Fruit fly (Drosophila melanogaster) whole organism, embryonic: ENCODE measurements around the gene Vps39.
A peak's percentile ranks its signal among the peaks of the same experiment; 100 is the strongest.

ENCODE experiments used
- CG12104 ChIP-seq: fragments of 200-800 bp; sonication (Bioruptor generic); optimal IDR thresholded peaks from 3 replicates; lab custom pipeline; 2016; ENCODE audit warnings: missing biosample characterization, missing genetic modification characterization
- CG12155 ChIP-seq: fragments of 200-800 bp; sonication (Bioruptor generic); optimal IDR thresholded peaks from 3 replicates; lab custom pipeline; 2016; ENCODE audit warnings: missing biosample characterization, missing genetic modification characterization
- CG12744 ChIP-seq: fragments of 200-800 bp; sonication (Bioruptor generic); optimal IDR thresholded peaks from 2 replicates; lab custom pipeline; 2016; ENCODE audit warnings: missing biosample characterization, missing genetic modification characterization
- CG12942 ChIP-seq: fragments of 200-800 bp; sonication (Bioruptor generic); optimal IDR thresholded peaks from 3 replicates; lab custom pipeline; 2016; ENCODE audit warnings: missing biosample characterization, missing genetic modification characterization
- CG14860 ChIP-seq: fragments of 200-800 bp; sonication (Bioruptor generic); IDR thresholded peaks from 3 replicates; pipeline ENCODE4 v1.3.6; 2022; ENCODE audit warnings: missing biosample characterization, missing genetic modification characterization; ENCODE audit not compliant: partially characterized antibody
- CG1529 ChIP-seq: fragments of 200-800 bp; sonication (Bioruptor generic); optimal IDR thresholded peaks from 3 replicates; lab custom pipeline; 2018; ENCODE audit warnings: missing biosample characterization, missing genetic modification characterization
- CG15479 ChIP-seq: fragments of 200-800 bp; sonication (Bioruptor generic); optimal IDR thresholded peaks from 3 replicates; lab custom pipeline; 2019; ENCODE audit warnings: missing biosample characterization, mild to moderate bottlenecking, missing genetic modification characterization, moderate library complexity
- CG16815 ChIP-seq: fragments of 200-800 bp; sonication (Bioruptor generic); optimal IDR thresholded peaks from 3 replicates; lab custom pipeline; 2017; ENCODE audit warnings: missing biosample characterization, mild to moderate bottlenecking, missing genetic modification characterization
- CG16863 ChIP-seq: fragments of 200-800 bp; sonication (Bioruptor generic); optimal IDR thresholded peaks from 3 replicates; lab custom pipeline; 2016; ENCODE audit warnings: missing biosample characterization, missing genetic modification characterization
- CG2889 ChIP-seq: fragments of 200-800 bp; sonication (Bioruptor generic); IDR thresholded peaks from 3 replicates; pipeline ENCODE4 v1.3.6; 2022; ENCODE audit warnings: missing biosample characterization, missing genetic modification characterization
- CG32532 ChIP-seq: fragments of 200-800 bp; sonication (Bioruptor generic); IDR thresholded peaks from 2 replicates; pipeline ENCODE4 v1.3.6; 2022; ENCODE audit warnings: missing biosample characterization, missing genetic modification characterization
- CG3281 ChIP-seq: fragments of 200-800 bp; sonication (Bioruptor generic); optimal IDR thresholded peaks from 3 replicates; lab custom pipeline; 2017; ENCODE audit warnings: missing biosample characterization, mild to moderate bottlenecking, missing genetic modification characterization
- CG3995 ChIP-seq: fragments of 200-800 bp; sonication (Bioruptor generic); optimal IDR thresholded peaks from 3 replicates; lab custom pipeline; 2016; ENCODE audit warnings: missing biosample characterization, missing genetic modification characterization
- CG4707 ChIP-seq: fragments of 200-800 bp; sonication (Bioruptor generic); optimal IDR thresholded peaks from 2 replicates; lab custom pipeline; 2018; ENCODE audit warnings: missing biosample characterization, mild to moderate bottlenecking, missing genetic modification characterization, moderate library complexity
- CG4730 ChIP-seq: fragments of 200-800 bp; sonication (Bioruptor generic); IDR thresholded peaks from 2 replicates; pipeline ENCODE4 v1.3.6; 2022; ENCODE audit warnings: missing biosample characterization, missing genetic modification characterization
- CG4820 ChIP-seq: fragments of 200-800 bp; sonication (Bioruptor generic); optimal IDR thresholded peaks from 3 replicates; lab custom pipeline; 2016; ENCODE audit warnings: missing biosample characterization, missing genetic modification characterization
- CG5953 ChIP-seq: fragments of 200-800 bp; sonication (Bioruptor generic); IDR thresholded peaks from 2 replicates; pipeline ENCODE4 v1.3.6; 2022; ENCODE audit warnings: missing biosample characterization, missing genetic modification characterization
- CG6854 ChIP-seq: fragments of 200-800 bp; sonication (Bioruptor generic); optimal IDR thresholded peaks from 3 replicates; lab custom pipeline; 2017; ENCODE audit warnings: missing biosample characterization, mild to moderate bottlenecking, missing genetic modification characterization
- CG8290 ChIP-seq, 3 experiments: fragments of 200-800 bp; sonication (Bioruptor generic); optimal IDR thresholded peaks; 2 replicates each; lab custom pipeline; 2016 to 2019; ENCODE audit warnings: missing biosample characterization in 3 of 3, missing genetic modification characterization in 3 of 3, mild to moderate bottlenecking in 2 of 3, moderate library complexity in 1 of 3
- CG9797 ChIP-seq: fragments of 200-800 bp; sonication (Bioruptor generic); optimal IDR thresholded peaks from 3 replicates; lab custom pipeline; 2018; ENCODE audit warnings: missing biosample characterization, mild to moderate bottlenecking, missing genetic modification characterization
- Dfd ChIP-seq, 2 experiments: fragments of >200 bp; optimal IDR thresholded peaks; 2 replicates each; lab custom pipeline; 2017; ENCODE audit warnings: missing biosample characterization in 2 of 2, missing genetic modification characterization in 2 of 2
- Doc2 ChIP-seq: fragments of 200-800 bp; sonication (Bioruptor generic); IDR thresholded peaks from 2 replicates; pipeline ENCODE4 v1.3.6; 2022; ENCODE audit warnings: missing biosample characterization, missing genetic modification characterization
- HLH3B ChIP-seq: fragments of 200-800 bp; sonication (Bioruptor generic); IDR thresholded peaks from 2 replicates; pipeline ENCODE4 v1.3.6; 2022; ENCODE audit warnings: missing biosample characterization, missing genetic modification characterization
- HLHmδ ChIP-seq: fragments of 200-800 bp; sonication (Bioruptor generic); optimal IDR thresholded peaks from 2 replicates; lab custom pipeline; 2018; ENCODE audit warnings: missing biosample characterization, mild to moderate bottlenecking, missing genetic modification characterization, moderate library complexity
- Mad ChIP-seq: fragments of 200-800 bp; sonication (Bioruptor generic); optimal IDR thresholded peaks from 2 replicates; lab custom pipeline; 2016; ENCODE audit warnings: missing biosample characterization, missing genetic modification characterization
- NC2α ChIP-seq: fragments of 200-800 bp; sonication (Bioruptor generic); optimal IDR thresholded peaks from 2 replicates; lab custom pipeline; 2016; ENCODE audit warnings: missing biosample characterization, missing genetic modification characterization
- Xbp1 ChIP-seq: fragments of 200-800 bp; sonication (Bioruptor generic); optimal IDR thresholded peaks from 3 replicates; lab custom pipeline; 2016; ENCODE audit warnings: missing biosample characterization, mild to moderate bottlenecking, missing genetic modification characterization
- YL-1 ChIP-seq: fragments of 200-800 bp; sonication (Bioruptor generic); optimal IDR thresholded peaks from 3 replicates; lab custom pipeline; 2017; ENCODE audit warnings: missing biosample characterization, mild to moderate bottlenecking, missing genetic modification characterization
- ab ChIP-seq: fragments of 200-800 bp; sonication (Bioruptor generic); optimal IDR thresholded peaks from 2 replicates; lab custom pipeline; 2016; ENCODE audit warnings: missing biosample characterization, missing genetic modification characterization
- amos ChIP-seq: fragments of 200-800 bp; sonication (Bioruptor generic); IDR thresholded peaks from 2 replicates; pipeline ENCODE4 v1.3.6; 2022; ENCODE audit warnings: missing biosample characterization, missing genetic modification characterization; ENCODE audit not compliant: partially characterized antibody
- ato ChIP-seq: fragments of 200-800 bp; sonication (Bioruptor generic); IDR thresholded peaks from 2 replicates; pipeline ENCODE4 v1.3.6; 2022; ENCODE audit warnings: missing biosample characterization, missing genetic modification characterization; ENCODE audit not compliant: partially characterized antibody
- br ChIP-seq: fragments of >200 bp; optimal IDR thresholded peaks from 2 replicates; lab custom pipeline; 2017
- cas ChIP-seq: fragments of 200-800 bp; sonication (Bioruptor generic); IDR thresholded peaks from 2 replicates; pipeline ENCODE4 v1.3.6; 2022; ENCODE audit warnings: missing biosample characterization, missing genetic modification characterization
- dati ChIP-seq: fragments of 200-800 bp; sonication (Bioruptor generic); IDR thresholded peaks from 2 replicates; pipeline ENCODE4 v1.3.6; 2022; ENCODE audit warnings: missing biosample characterization, missing genetic modification characterization
- esg ChIP-seq: fragments of 200-800 bp; sonication (Bioruptor generic); conservative IDR thresholded peaks from 2 replicates; pipeline ENCODE4 v1.3.6; 2022; ENCODE audit warnings: missing biosample characterization, missing genetic modification characterization
- fd102C ChIP-seq: fragments of 200-800 bp; sonication (Bioruptor generic); optimal IDR thresholded peaks from 2 replicates; lab custom pipeline; 2018; ENCODE audit warnings: missing biosample characterization, mild to moderate bottlenecking, missing genetic modification characterization, moderate library complexity
- h ChIP-seq: fragments of >200 bp; optimal IDR thresholded peaks from 2 replicates; lab custom pipeline; 2017
- her ChIP-seq: fragments of 200-800 bp; sonication (Bioruptor generic); optimal IDR thresholded peaks from 2 replicates; lab custom pipeline; 2016; ENCODE audit warnings: missing biosample characterization, missing genetic modification characterization
- pho ChIP-seq: fragments of 200-800 bp; sonication (Bioruptor generic); optimal IDR thresholded peaks from 2 replicates; lab custom pipeline; 2016; ENCODE audit warnings: missing biosample characterization, missing genetic modification characterization
- phol ChIP-seq: fragments of 200-800 bp; sonication (Bioruptor generic); optimal IDR thresholded peaks from 3 replicates; lab custom pipeline; 2018; ENCODE audit warnings: missing biosample characterization, mild to moderate bottlenecking, missing genetic modification characterization, moderate library complexity
- psq ChIP-seq: fragments of 200-800 bp; sonication (Bioruptor generic); optimal IDR thresholded peaks from 2 replicates; lab custom pipeline; 2017; ENCODE audit warnings: missing biosample characterization, missing genetic modification characterization
- pum ChIP-seq: fragments of 200-800 bp; sonication (Bioruptor generic); optimal IDR thresholded peaks from 2 replicates; lab custom pipeline; 2016; ENCODE audit warnings: missing biosample characterization, missing genetic modification characterization
- salm ChIP-seq: fragments of 200-800 bp; sonication (Bioruptor generic); optimal IDR thresholded peaks from 2 replicates; lab custom pipeline; 2018; ENCODE audit warnings: missing biosample characterization, mild to moderate bottlenecking, missing genetic modification characterization
- scrt ChIP-seq: fragments of 200-800 bp; sonication (Bioruptor generic); optimal IDR thresholded peaks from 2 replicates; lab custom pipeline; 2018; ENCODE audit warnings: missing biosample characterization, mild to moderate bottlenecking, missing genetic modification characterization, moderate library complexity
- sens ChIP-seq: fragments of 200-800 bp; sonication (Bioruptor generic); peaks from one replicate; lab custom pipeline; 2016; ENCODE audit warnings: missing biosample characterization, missing genetic modification characterization
- sens-2 ChIP-seq: fragments of 200-800 bp; sonication (Bioruptor generic); IDR thresholded peaks from 2 replicates; pipeline ENCODE4 v1.3.6; 2022; ENCODE audit warnings: missing biosample characterization, missing genetic modification characterization
- stwl ChIP-seq: fragments of 200-800 bp; sonication (Bioruptor generic); optimal IDR thresholded peaks from 3 replicates; lab custom pipeline; 2018; ENCODE audit warnings: missing biosample characterization, mild to moderate bottlenecking, missing genetic modification characterization, moderate library complexity
- tio ChIP-seq: fragments of 200-800 bp; sonication (Bioruptor generic); optimal IDR thresholded peaks from 2 replicates; lab custom pipeline; 2017; ENCODE audit warnings: missing biosample characterization, missing genetic modification characterization, inconsistent platforms
- trh ChIP-seq: fragments of 200-800 bp; sonication (Bioruptor generic); optimal IDR thresholded peaks from 2 replicates; lab custom pipeline; 2016; ENCODE audit warnings: missing biosample characterization, missing genetic modification characterization
- unpg ChIP-seq: fragments of 200-800 bp; sonication (Bioruptor generic); optimal IDR thresholded peaks from 3 replicates; lab custom pipeline; 2018; ENCODE audit warnings: missing biosample characterization, mild to moderate bottlenecking, missing genetic modification characterization, moderate library complexity
- zen ChIP-seq: fragments of 200-800 bp; sonication (Bioruptor generic); optimal IDR thresholded peaks from 3 replicates; lab custom pipeline; 2018; ENCODE audit warnings: missing biosample characterization, mild to moderate bottlenecking, missing genetic modification characterization, moderate library complexity
- zfh2 ChIP-seq: fragments of 200-800 bp; sonication (Bioruptor generic); optimal IDR thresholded peaks from 2 replicates; lab custom pipeline; 2016; ENCODE audit warnings: missing biosample characterization, missing genetic modification characterization

Vps39 gene

DNA sequence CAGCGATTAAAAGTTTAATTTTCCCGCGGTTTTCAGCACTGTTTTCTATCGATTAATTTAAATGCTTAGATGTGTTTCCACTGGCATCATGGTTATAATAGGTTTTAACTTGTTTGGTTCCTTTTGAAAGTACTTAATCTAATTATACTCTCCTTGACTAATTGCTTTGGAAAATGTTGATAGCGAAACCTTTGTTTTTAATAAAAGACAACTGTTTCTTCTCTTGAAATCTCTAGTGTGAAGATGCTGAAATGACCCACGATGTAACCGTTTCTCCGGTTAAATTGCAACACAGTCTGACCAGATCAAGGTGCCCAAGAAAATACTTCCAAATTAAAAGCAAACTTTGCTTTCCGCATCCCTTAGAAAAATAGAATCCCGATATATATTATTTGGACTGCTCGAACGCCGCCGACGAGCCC lies 24.7 kb upstream of the Vps39 start, which contains the start of gene Dlc90F (continued):
- TF ChIP-seq CG12104 (GFP tag; lab: Kevin White, UChicago), result peak; percentile 12
- peak; percentile 90 for TF ChIP-seq CG9797 (GFP tag; lab: Kevin White, UChicago)
- TF ChIP-seq CG14860 (GFP tag; lab: Robert Waterston, UW), result no peak
- TF ChIP-seq esg (GFP tag; lab: Robert Waterston, UW), result peak; percentile 84
- TF ChIP-seq pho (GFP tag; lab: Kevin White, UChicago), result peak; percentile 84
- no peak for TF ChIP-seq fd102C (GFP tag; lab: Kevin White, UChicago)
- no peak for TF ChIP-seq h (lab: Kevin White, UChicago)
- TF ChIP-seq sens-2, result peak; percentile 53
- TF ChIP-seq CG12942 (GFP tag; lab: Kevin White, UChicago), result peak; percentile 69
- peak; percentile 54 for TF ChIP-seq her (GFP tag; lab: Kevin White, UChicago)
- TF ChIP-seq ab (GFP tag; lab: Kevin White, UChicago), result no peak
- TF ChIP-seq Mad (GFP tag; lab: Kevin White, UChicago), result peak; percentile 50
- peak; percentile 64 for TF ChIP-seq CG16815 (GFP tag; lab: Kevin White, UChicago)
- TF ChIP-seq Xbp1, result peak; percentile 82
- TF ChIP-seq phol (tag; lab: Kevin White, UChicago), result peak; percentile 85
- TF ChIP-seq CG1529, result peak; percentile 40
- TF ChIP-seq zen (tag; lab: Kevin White, UChicago), result peak; percentile 46
- TF ChIP-seq dati (GFP tag; lab: Robert Waterston, UW), result no peak
- peak; percentile 18 for TF ChIP-seq YL-1 (GFP tag; lab: Kevin White, UChicago)
- no peak for TF ChIP-seq br
- no peak for TF ChIP-seq ato (GFP tag; lab: Robert Waterston, UW)
- TF ChIP-seq scrt, result peak; percentile 17
- peak; percentile 61; the same call in 1 of the 2 replicates for TF ChIP-seq CG5953
- peak; percentile 86 for TF ChIP-seq tio (GFP tag; lab: Kevin White, UChicago)
- TF ChIP-seq salm (tag; lab: Kevin White, UChicago), result peak; percentile 26
- 0 out of 2 replicates have a peak, but pooled peaks have one; percentile 47 for TF ChIP-seq amos (GFP tag; lab: Robert Waterston, UW)
- peak in 1 of 2 experiments; percentile 19 for TF ChIP-seq Dfd (GFP tag; optimal IDR thresholded peaks at IDR 0.05; lab: Kevin White, UChicago)
- TF ChIP-seq CG15479, result peak; percentile 43
- no peak for TF ChIP-seq CG4730
- TF ChIP-seq unpg (GFP tag; lab: Kevin White, UChicago), result peak; percentile 78
- peak; percentile 80 for TF ChIP-seq CG12155
- TF ChIP-seq pum (GFP tag; lab: Kevin White, UChicago), result peak; percentile 77
- peak; percentile 55 for TF ChIP-seq CG8290 (GFP tag; optimal IDR thresholded peaks at IDR 0.05; lab: Kevin White, UChicago)
- peak; percentile 54 to 64 for TF ChIP-seq CG8290 (tag; optimal IDR thresholded peaks at IDR 0.05; lab: Kevin White, UChicago)
- no peak for TF ChIP-seq psq (GFP tag; lab: Kevin White, UChicago)
- TF ChIP-seq CG2889, result peak; percentile 80
- peak; percentile 46 for TF ChIP-seq CG3281 (GFP tag; lab: Kevin White, UChicago)
- no peak for TF ChIP-seq CG6854 (GFP tag; lab: Kevin White, UChicago)
- peak; percentile 64 for TF ChIP-seq CG12744 (GFP tag; lab: Kevin White, UChicago)
- TF ChIP-seq cas (GFP tag; lab: Robert Waterston, UW), result no peak
- peak; percentile 65 for TF ChIP-seq CG3995
- TF ChIP-seq trh (GFP tag; lab: Kevin White, UChicago), result no peak
- TF ChIP-seq HLHmδ (GFP tag; lab: Kevin White, UChicago), result no peak
- peak; percentile 45 for TF ChIP-seq NC2α (GFP tag; lab: Kevin White, UChicago)
- TF ChIP-seq CG32532 (GFP tag; lab: Robert Waterston, UW), result peak; percentile 84
- TF ChIP-seq zfh2 (GFP tag; lab: Kevin White, UChicago), result peak; percentile 80
- TF ChIP-seq Doc2, result peak; percentile 32; the same call in 1 of the 2 replicates
- peak; percentile 87 for TF ChIP-seq stwl
- TF ChIP-seq HLH3B, result peak; percentile 66; the same call in 1 of the 2 replicates
- peak; percentile 96 for TF ChIP-seq sens (GFP tag; lab: Kevin White, UChicago)
- no peak for TF ChIP-seq CG4707 (GFP tag; lab: Kevin White, UChicago)
- peak; percentile 41 for TF ChIP-seq CG16863 (GFP tag; lab: Kevin White, UChicago)
- TF ChIP-seq CG4820 (GFP tag; lab: Kevin White, UChicago), result peak; percentile 73
